Worm (Caenorhabditis elegans) whole organism, mixed stage, embryonic: ENCODE measurements around the gene vps-45.

Source experiments
- M03D4.4 ChIP-seq: sonication (generic microtip); optimal IDR thresholded peaks from 2 replicates; lab custom pipeline; 2017; ENCODE audit warnings: mild to moderate bottlenecking, missing genetic modification characterization, missing compliant biosample characterization
- bed-3 ChIP-seq: fragments of 200-800 bp; sonication (Bioruptor generic); optimal IDR thresholded peaks from 3 replicates; lab custom pipeline; 2018; ENCODE audit warnings: mild to moderate bottlenecking, missing genetic modification characterization, moderate library complexity, missing compliant biosample characterization
- blmp-1 ChIP-seq: fragments of 150-350 bp; optimal IDR thresholded peaks from 2 replicates; lab custom pipeline; 2014; ENCODE audit warnings: missing biosample characterization, missing genetic modification characterization
- ceh-39 ChIP-seq: fragments of 150-350 bp; optimal IDR thresholded peaks from 2 replicates; lab custom pipeline; 2014; ENCODE audit warnings: missing biosample characterization, missing genetic modification characterization
- ceh-43 ChIP-seq: fragments of 200-800 bp; sonication (Bioruptor generic); optimal IDR thresholded peaks from 2 replicates; lab custom pipeline; 2018; ENCODE audit warnings: mild to moderate bottlenecking, missing genetic modification characterization, moderate library complexity, missing compliant biosample characterization
- ceh-83 ChIP-seq: fragments of 200-800 bp; sonication (Bioruptor generic); optimal IDR thresholded peaks from 2 replicates; lab custom pipeline; 2018; ENCODE audit warnings: mild to moderate bottlenecking, missing genetic modification characterization, missing compliant biosample characterization
- ces-1 ChIP-seq: fragments of 150-350 bp; optimal IDR thresholded peaks from 2 replicates; lab custom pipeline; 2014; ENCODE audit warnings: missing biosample characterization, missing genetic modification reagents, missing genetic modification characterization
- cnd-1 ChIP-seq: fragments of 200-800 bp; sonication (Bioruptor generic); optimal IDR thresholded peaks from 2 replicates; lab custom pipeline; 2018; ENCODE audit warnings: mild to moderate bottlenecking, missing genetic modification characterization, missing compliant biosample characterization
- drap-1 ChIP-seq: fragments of 200-800 bp; sonication (Bioruptor generic); optimal IDR thresholded peaks from 3 replicates; lab custom pipeline; 2018; ENCODE audit warnings: mild to moderate bottlenecking, missing genetic modification characterization, missing compliant biosample characterization
- elt-3 ChIP-seq: fragments of 150-350 bp; optimal IDR thresholded peaks from 2 replicates; lab custom pipeline; 2014; ENCODE audit warnings: missing biosample characterization, missing genetic modification characterization
- flh-1 ChIP-seq: fragments of 200-800 bp; sonication (Bioruptor generic); optimal IDR thresholded peaks from 2 replicates; lab custom pipeline; 2018; ENCODE audit warnings: mild to moderate bottlenecking, missing genetic modification characterization, moderate library complexity, missing compliant biosample characterization
- ham-2 ChIP-seq: fragments of 200-800 bp; sonication (Bioruptor generic); optimal IDR thresholded peaks from 2 replicates; lab custom pipeline; 2018; ENCODE audit warnings: mild to moderate bottlenecking, missing genetic modification characterization, missing compliant biosample characterization
- hlh-1 ChIP-seq: fragments of 150-350 bp; optimal IDR thresholded peaks from 2 replicates; lab custom pipeline; 2014; ENCODE audit warnings: missing biosample characterization, missing genetic modification reagents, missing genetic modification characterization
- lin-13 ChIP-seq: fragments of 150-350 bp; optimal IDR thresholded peaks from 2 replicates; lab custom pipeline; 2014; ENCODE audit warnings: missing biosample characterization, missing genetic modification characterization
- lin-32 ChIP-seq: fragments of 200-800 bp; sonication (Bioruptor generic); optimal IDR thresholded peaks from 2 replicates; lab custom pipeline; 2018; ENCODE audit warnings: mild to moderate bottlenecking, missing genetic modification characterization, missing compliant biosample characterization
- lsy-2 ChIP-seq: fragments of 150-350 bp; optimal IDR thresholded peaks from 2 replicates; lab custom pipeline; 2014; ENCODE audit warnings: missing biosample characterization, missing genetic modification characterization
- mab-5 ChIP-seq: fragments of 150-350 bp; optimal IDR thresholded peaks from 2 replicates; lab custom pipeline; 2014; ENCODE audit warnings: missing biosample characterization, missing genetic modification characterization
- mls-2 ChIP-seq: sonication (generic microtip); optimal IDR thresholded peaks from 2 replicates; lab custom pipeline; 2016; ENCODE audit warnings: mild to moderate bottlenecking, missing genetic modification characterization, moderate library complexity, missing compliant biosample characterization
- nhr-12 ChIP-seq: fragments of 150-350 bp; optimal IDR thresholded peaks from 2 replicates; lab custom pipeline; 2014; ENCODE audit warnings: missing biosample characterization, missing genetic modification characterization
- nhr-2 ChIP-seq: fragments of 150-350 bp; optimal IDR thresholded peaks from 2 replicates; lab custom pipeline; 2014; ENCODE audit warnings: missing biosample characterization, missing genetic modification characterization
- nhr-237 ChIP-seq: fragments of 150-350 bp; optimal IDR thresholded peaks from 2 replicates; lab custom pipeline; 2014; ENCODE audit warnings: missing biosample characterization, missing genetic modification characterization
- nhr-28 ChIP-seq: fragments of 150-350 bp; optimal IDR thresholded peaks from 2 replicates; lab custom pipeline; 2014; ENCODE audit warnings: missing biosample characterization, missing genetic modification characterization
- nhr-76 ChIP-seq: sonication (generic microtip); optimal IDR thresholded peaks from 2 replicates; lab custom pipeline; 2017; ENCODE audit warnings: missing biosample characterization, missing genetic modification characterization
- pha-4 ChIP-seq: fragments of 150-350 bp; optimal IDR thresholded peaks from 2 replicates; lab custom pipeline; 2018; ENCODE audit warnings: missing biosample characterization, missing genetic modification reagents, missing genetic modification characterization
- sem-2 ChIP-seq: fragments of 200-800 bp; sonication (Bioruptor generic); optimal IDR thresholded peaks from 2 replicates; lab custom pipeline; 2018; ENCODE audit warnings: mild to moderate bottlenecking, missing genetic modification characterization, missing compliant biosample characterization
- snpc-4 ChIP-seq: fragments of 150-350 bp; optimal IDR thresholded peaks from 2 replicates; lab custom pipeline; 2014; ENCODE audit warnings: missing biosample characterization, missing genetic modification characterization
- sptf-1 ChIP-seq: sonication (generic microtip); optimal IDR thresholded peaks from 2 replicates; lab custom pipeline; 2017; ENCODE audit warnings: mild to moderate bottlenecking, missing genetic modification characterization, moderate library complexity, missing compliant biosample characterization
- unc-120 ChIP-seq: sonication (generic microtip); optimal IDR thresholded peaks from 2 replicates; lab custom pipeline; 2017; ENCODE audit warnings: missing genetic modification characterization, missing compliant biosample characterization; ENCODE audit not compliant: poor library complexity, severe bottlenecking
- unc-39 ChIP-seq: fragments of 150-350 bp; optimal IDR thresholded peaks from 2 replicates; lab custom pipeline; 2014; ENCODE audit warnings: missing biosample characterization, missing genetic modification characterization
- unc-62 ChIP-seq: fragments of 150-350 bp; optimal IDR thresholded peaks from 2 replicates; lab custom pipeline; 2014; ENCODE audit warnings: missing biosample characterization, missing genetic modification reagents, missing genetic modification characterization
- zip-8 ChIP-seq: fragments of 150-350 bp; optimal IDR thresholded peaks from 2 replicates; lab custom pipeline; 2014; ENCODE audit warnings: missing biosample characterization, missing genetic modification characterization
- ztf-11 ChIP-seq: fragments of 150-350 bp; optimal IDR thresholded peaks from 2 replicates; lab custom pipeline; 2014; ENCODE audit warnings: missing biosample characterization, missing genetic modification characterization

vps-45 gene

DNA sequence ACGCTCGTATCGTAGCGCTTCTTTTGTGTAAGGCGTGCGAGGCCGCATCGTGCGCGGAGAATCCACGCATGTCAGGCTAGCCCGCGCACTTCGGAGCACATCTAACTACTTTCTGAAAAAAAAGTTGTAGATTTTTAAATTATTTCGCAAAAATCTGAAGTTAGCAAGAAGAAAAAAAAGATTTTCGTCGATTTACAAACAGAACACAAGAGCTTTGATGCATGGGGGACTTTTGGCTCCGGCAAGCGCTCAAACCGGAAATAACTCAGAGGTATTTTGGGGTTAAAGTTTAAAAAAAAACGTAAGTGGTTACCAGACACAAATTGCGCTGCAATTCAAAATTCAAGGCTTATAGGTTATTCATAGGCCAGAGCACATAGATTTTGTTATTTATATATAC is 42.8 kb upstream of the vps-45 start, which contains the start of the genes F55A4.13 and nlf-1:
Gene F55A4.13, minus strand, starts transcription at position 101 of the 400 bp plus-strand sequence.
Gene nlf-1, minus strand, starts transcription at position 112 of the 400 bp plus-strand sequence.
- TF ChIP-seq bed-3 (GFP tag; lab: Kevin White, UChicago) (no peak), lsy-2 (tag; lab: Kevin White, UChicago) (no peak), sem-2 (GFP tag; lab: Kevin White, UChicago) (no peak), nhr-76 (tag; lab: Kevin White, UChicago) (no peak), M03D4.4 (tag; lab: Kevin White, UChicago) (no peak), lin-32 (GFP tag; lab: Kevin White, UChicago) (no peak)

DNA sequence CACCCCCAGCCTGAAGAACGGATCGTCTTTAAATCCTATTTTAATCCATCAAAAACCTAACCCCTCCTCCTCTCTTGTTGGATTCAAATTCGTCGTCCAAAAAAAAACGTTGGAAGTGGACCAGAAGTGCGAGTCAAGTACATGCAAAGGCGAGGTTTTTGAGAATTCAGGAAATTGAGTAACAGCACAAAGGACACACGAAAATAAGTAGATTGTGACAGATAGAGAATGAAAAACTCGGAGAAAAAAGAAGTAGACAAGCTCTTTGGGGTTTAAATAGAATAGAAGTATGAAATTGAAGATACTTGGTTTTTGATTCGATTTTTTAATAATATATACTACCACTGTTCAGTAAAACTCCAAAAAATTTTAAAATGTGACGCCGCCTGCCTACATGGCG is 40.1 kb upstream of the vps-45 start:
- TF ChIP-seq unc-62 (GFP tag; lab: Kevin White, UChicago) = no peak
- no peak for TF ChIP-seq drap-1
- peak; percentile 73 for TF ChIP-seq ces-1
- TF ChIP-seq unc-39 (tag; lab: Kevin White, UChicago) = no peak
- no peak for TF ChIP-seq nhr-28 (tag; lab: Kevin White, UChicago)
- no peak for TF ChIP-seq nhr-237 (tag; lab: Kevin White, UChicago)
- no peak for TF ChIP-seq pha-4 (tag; lab: Kevin White, UChicago)

- TF ChIP-seq blmp-1 (tag; lab: Kevin White, UChicago) = no peak
- no peak for TF ChIP-seq ceh-83
- TF ChIP-seq ztf-11 (tag; lab: Kevin White, UChicago) = no peak
- TF ChIP-seq sptf-1 (tag; lab: Kevin White, UChicago) = no peak
- TF ChIP-seq pha-4 (tag; lab: Kevin White, UChicago) = no peak
- TF ChIP-seq lin-32 (GFP tag; lab: Kevin White, UChicago) = no peak
- TF ChIP-seq ceh-43 (GFP tag; lab: Kevin White, UChicago) = no peak
- no peak for TF ChIP-seq ceh-39 (tag; lab: Kevin White, UChicago)
- no peak for TF ChIP-seq ces-1
Measured at ce11 chrX:1012385-1012866, 37.8 kb upstream of the vps-45 start.

DNA sequence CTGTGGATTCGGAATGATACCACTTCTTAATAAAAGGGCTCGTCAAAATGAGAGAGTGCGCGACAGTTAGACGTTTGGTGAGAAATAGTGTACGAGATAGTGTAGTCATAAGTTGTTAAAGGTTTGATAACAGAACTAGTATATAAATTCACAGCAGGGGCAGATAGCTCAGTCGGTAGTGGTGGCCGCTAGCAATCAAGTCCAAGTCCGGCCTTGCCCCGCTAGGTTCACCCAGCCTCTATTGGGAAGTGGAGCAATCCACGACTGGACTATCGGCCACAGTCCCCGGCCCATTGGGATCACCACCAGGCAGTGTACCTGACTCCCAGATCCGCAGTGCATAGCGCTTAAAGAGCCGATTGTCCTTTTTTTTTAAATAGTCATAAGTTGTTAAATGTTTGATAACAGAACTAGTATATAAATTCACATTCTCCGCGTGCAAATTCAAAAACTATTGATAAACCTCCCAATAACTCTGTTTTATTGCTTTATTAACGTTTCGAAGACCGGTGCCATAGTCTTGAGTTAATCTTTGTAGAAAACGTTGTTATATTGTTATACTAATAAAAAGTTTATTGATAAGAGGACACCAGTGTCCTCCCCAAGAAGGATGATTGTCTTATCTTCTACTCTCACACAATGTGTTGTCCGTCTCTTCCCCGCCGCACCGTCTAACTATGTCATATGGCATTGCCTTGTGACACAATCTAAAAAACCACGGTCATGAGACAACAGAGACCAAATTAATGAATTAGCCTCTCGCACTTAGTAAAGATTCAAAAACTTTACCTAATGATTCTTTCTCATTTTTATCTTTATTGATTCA is 36.2 kb upstream of the vps-45 start:
- TF ChIP-seq ham-2 (GFP tag; lab: Kevin White, UChicago) (peak; percentile 32), unc-120 (tag; lab: Kevin White, UChicago) (peak; percentile 15), elt-3 (no peak)
- TF ChIP-seq, all 35 proteins: peak for 2

DNA sequence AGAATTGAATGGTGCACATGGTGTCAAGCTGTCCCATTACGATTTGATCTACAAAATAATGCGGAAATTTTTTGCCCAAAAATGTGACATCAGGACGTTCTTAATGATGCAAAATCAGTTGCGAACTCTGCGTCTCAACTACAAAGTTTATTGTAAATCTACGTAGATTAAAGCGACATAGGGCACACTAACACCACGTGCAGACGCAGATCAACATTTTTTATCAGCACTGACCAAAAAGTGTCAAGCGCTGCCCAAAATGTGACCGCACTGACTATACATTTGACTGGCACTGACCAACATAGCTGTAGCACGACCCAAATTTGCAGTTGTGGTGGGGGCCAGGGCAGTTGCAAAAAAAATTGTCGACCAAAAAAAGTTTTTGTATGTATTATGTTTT is 34.9 kb upstream of the vps-45 start:
- TF ChIP-seq unc-120 (tag; lab: Kevin White, UChicago) (no peak), unc-39 (tag; lab: Kevin White, UChicago) (no peak), bed-3 (GFP tag; lab: Kevin White, UChicago) (no peak), snpc-4 (no peak), cnd-1 (tag; lab: Kevin White, UChicago) (no peak), mls-2 (no peak), lin-13 (tag; lab: Kevin White, UChicago) (no peak), flh-1 (GFP tag; lab: Kevin White, UChicago) (no peak), nhr-237 (tag; lab: Kevin White, UChicago) (no peak), hlh-1 (tag; lab: Kevin White, UChicago) (no peak), ztf-11 (tag; lab: Kevin White, UChicago) (no peak), elt-3 (no peak), ceh-43 (GFP tag; lab: Kevin White, UChicago) (no peak), nhr-12 (tag; lab: Kevin White, UChicago) (no peak)

DNA sequence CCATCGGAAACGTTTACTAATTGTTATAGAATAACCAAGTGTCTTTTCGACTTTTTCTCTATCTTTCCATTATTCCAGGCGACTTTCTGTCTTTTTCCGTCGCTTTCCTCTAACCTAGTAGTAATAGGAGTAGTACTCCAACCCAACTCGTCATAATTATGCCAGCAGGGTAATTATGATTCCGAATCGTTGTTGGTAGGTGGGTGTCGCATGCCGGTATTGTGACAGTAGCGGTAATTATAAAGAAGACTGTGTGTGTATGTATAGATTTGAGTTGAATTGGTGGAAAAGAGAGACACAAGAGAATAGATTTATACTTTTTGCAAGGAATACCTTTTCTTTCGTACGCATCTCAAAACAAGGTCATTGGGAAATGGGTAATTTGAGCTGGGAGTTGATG is 30.4 kb upstream of the vps-45 start:
- no peak for TF ChIP-seq mab-5 (tag; lab: Kevin White, UChicago)
- peak; percentile 87 for TF ChIP-seq ceh-43 (GFP tag; lab: Kevin White, UChicago)
- TF ChIP-seq zip-8 (tag; lab: Kevin White, UChicago) = no peak
- no peak for TF ChIP-seq blmp-1 (tag; lab: Kevin White, UChicago)
- TF ChIP-seq ces-1 = no peak
- peak; percentile 3 for TF ChIP-seq nhr-2 (tag; lab: Kevin White, UChicago)
- TF ChIP-seq ham-2 (GFP tag; lab: Kevin White, UChicago) = peak; percentile 10
- TF ChIP-seq mls-2 = peak; percentile 15
- no peak for TF ChIP-seq nhr-12 (tag; lab: Kevin White, UChicago)
